Fruit fly (Drosophila melanogaster): Measurements from ENCODE around the gene Saf6.

Saf6 gene

dm6 chr2L:840022-840421 is 24.3 kb upstream of the Saf6 start:
- no peak for TF ChIP-seq Atf-2 (GFP tag; optimal IDR thresholded peaks at IDR 0.05)
- peak in 1 of 2 experiments; percentile 84 for TF ChIP-seq Hr78 (GFP tag; optimal IDR thresholded peaks at IDR 0.05)

dm6 chr2L:838786-839185 is 23.0 kb upstream of the Saf6 start:
- no peak for TF ChIP-seq pan (optimal IDR thresholded peaks at IDR 0.05)
- TF ChIP-seq pan (GFP tag; optimal IDR thresholded peaks at IDR 0.05 in 1 of 2, IDR thresholded peaks at IDR 0.05 in 1 of 2): no peak
- no peak for TF ChIP-seq peb (GFP tag; IDR thresholded peaks at IDR 0.05)
- no peak for TF ChIP-seq Hr78 (GFP tag; optimal IDR thresholded peaks at IDR 0.05)
- peak; percentile 3 for TF ChIP-seq CG18599 (GFP tag; optimal IDR thresholded peaks at IDR 0.05)
- no peak for TF ChIP-seq CG3163 (GFP tag; optimal IDR thresholded peaks at IDR 0.05)
- TF ChIP-seq Opbp (GFP tag; IDR thresholded peaks at IDR 0.05; ENCODE audit: partially characterized antibody): no peak
- TF ChIP-seq chn (GFP tag; optimal IDR thresholded peaks at IDR 0.05): no peak
- TF ChIP-seq wor (GFP tag; IDR thresholded peaks at IDR 0.05): no peak
- peak; percentile 62 for TF ChIP-seq mirr (GFP tag; optimal IDR thresholded peaks at IDR 0.05)
- TF ChIP-seq CG6813 (GFP tag; optimal IDR thresholded peaks at IDR 0.05): no peak
- TF ChIP-seq grn (GFP tag; optimal IDR thresholded peaks at IDR 0.05): peak; percentile 22
- no peak for TF ChIP-seq salm (tag; optimal IDR thresholded peaks at IDR 0.05)
- TF ChIP-seq crc (GFP tag; optimal IDR thresholded peaks at IDR 0.05): no peak
- peak; percentile 97 for TF ChIP-seq exex (tag; optimal IDR thresholded peaks at IDR 0.05)
- peak; percentile 29 for TF ChIP-seq sug (tag; optimal IDR thresholded peaks at IDR 0.05)
- peak; percentile 3 for TF ChIP-seq Med (GFP tag)

- no peak for TF ChIP-seq Lpt (GFP tag; optimal IDR thresholded peaks at IDR 0.05)
- no peak for TF ChIP-seq CG8388 (GFP tag; optimal IDR thresholded peaks at IDR 0.05)
- peak; percentile 74 for TF ChIP-seq slbo (GFP tag; IDR thresholded peaks at IDR 0.05)
- no peak for TF ChIP-seq repo (GFP tag; optimal IDR thresholded peaks at IDR 0.05)
- TF ChIP-seq dpn (GFP tag; optimal IDR thresholded peaks at IDR 0.05): peak in 1 of 2 experiments; percentile 27
- peak; percentile 52 for TF ChIP-seq CG8944 (GFP tag; optimal IDR thresholded peaks at IDR 0.05)
- TF ChIP-seq CG10267 (tag; optimal IDR thresholded peaks at IDR 0.05): peak; percentile 5
- TF ChIP-seq CG11695 (GFP tag; IDR thresholded peaks at IDR 0.05): 0 out of 3 replicates have a peak, but pooled peaks have one; percentile 8
- no peak for TF ChIP-seq ab (GFP tag; optimal IDR thresholded peaks at IDR 0.05)
- 0 out of 3 replicates have a peak, but pooled peaks have one; percentile 8 for TF ChIP-seq C15 (GFP tag; IDR thresholded peaks at IDR 0.05)
- TF ChIP-seq Spps (tag; optimal IDR thresholded peaks at IDR 0.05): no peak
- no peak for TF ChIP-seq CG11398 (GFP tag; optimal IDR thresholded peaks at IDR 0.05)
- TF ChIP-seq CG18262 (tag; optimal IDR thresholded peaks at IDR 0.05): no peak
- 0 out of 3 replicates have a peak, but pooled peaks have one; percentile 13 for TF ChIP-seq dysf (GFP tag; IDR thresholded peaks at IDR 0.05)
- TF ChIP-seq Med (GFP tag): peak; percentile 80
- TF ChIP-seq run (tag; optimal IDR thresholded peaks at IDR 0.05): no peak
- no peak for TF ChIP-seq CG30020 (tag; optimal IDR thresholded peaks at IDR 0.05)
- peak; percentile 89 for TF ChIP-seq sens (GFP tag)
- TF ChIP-seq Tbp (GFP tag; optimal IDR thresholded peaks at IDR 0.05): no peak
- no peak for TF ChIP-seq psq (GFP tag; optimal IDR thresholded peaks at IDR 0.05)
- peak; percentile 29; the same call in 1 of the 2 replicates for TF ChIP-seq HLH3B (GFP tag; IDR thresholded peaks at IDR 0.05)
- TF ChIP-seq Optix (GFP tag; IDR thresholded peaks at IDR 0.05): peak; percentile 56; the same call in 1 of the 3 replicates
- peak; percentile 56 for TF ChIP-seq CG1602 (GFP tag; optimal IDR thresholded peaks at IDR 0.05)
- 0 out of 2 replicates have a peak, but pooled peaks have one; percentile 6 for TF ChIP-seq ap (GFP tag; IDR thresholded peaks at IDR 0.05)
- TF ChIP-seq Drgx (GFP tag; IDR thresholded peaks at IDR 0.05): peak; percentile 89
- peak; percentile 18 for TF ChIP-seq CG2202 (tag; optimal IDR thresholded peaks at IDR 0.05)
- peak; percentile 1 for TF ChIP-seq Hmr (GFP tag; optimal IDR thresholded peaks at IDR 0.05)
- peak; percentile 15 to 75 for TF ChIP-seq bsh (GFP tag; optimal IDR thresholded peaks at IDR 0.05)
- peak; percentile 42 for TF ChIP-seq jumu (GFP tag; optimal IDR thresholded peaks at IDR 0.05)
- TF ChIP-seq CG2120 (GFP tag; optimal IDR thresholded peaks at IDR 0.05): peak; percentile 59
- 0 out of 3 replicates have a peak, but pooled peaks have one; percentile 37 for TF ChIP-seq CG11456 (GFP tag; IDR thresholded peaks at IDR 0.05)
- TF ChIP-seq CG7745 (tag; optimal IDR thresholded peaks at IDR 0.05): no peak
Measured at dm6 chr2L:837989-838388, 22.2 kb upstream of the Saf6 start.
